Worm (Caenorhabditis elegans) whole organism, L2 larva: ENCODE data around the gene F26D2.14.

Experiments
- F13H6.1 ChIP-seq: sonication (generic microtip); optimal IDR thresholded peaks from 2 replicates; lab custom pipeline; 2016; ENCODE audit warnings: missing genetic modification characterization, missing compliant biosample characterization
- R02D3.7 ChIP-seq: fragments of 150-350 bp; optimal IDR thresholded peaks from 2 replicates; lab custom pipeline; 2014; ENCODE audit warnings: missing biosample characterization, missing genetic modification characterization
- fos-1 ChIP-seq: fragments of 150-350 bp; optimal IDR thresholded peaks from 2 replicates; lab custom pipeline; 2014; ENCODE audit warnings: missing biosample characterization, missing genetic modification characterization
- lin-13 ChIP-seq: fragments of 150-350 bp; optimal IDR thresholded peaks from 2 replicates; lab custom pipeline; 2014; ENCODE audit warnings: missing biosample characterization, missing genetic modification reagents, missing genetic modification characterization
- lsy-2 ChIP-seq, 2 experiments: fragments of 150-350 bp in 1 of 2; sonication (generic microtip) in 1 of 2; optimal IDR thresholded peaks; 2 replicates each; lab custom pipeline; 2014 to 2017; ENCODE audit warnings: missing biosample characterization in 2 of 2, missing genetic modification characterization in 2 of 2
- mab-5 ChIP-seq: fragments of 150-350 bp; optimal IDR thresholded peaks from 2 replicates; lab custom pipeline; 2014; ENCODE audit warnings: missing biosample characterization, missing genetic modification characterization
- nhr-11 ChIP-seq: fragments of 150-350 bp; optimal IDR thresholded peaks from 2 replicates; lab custom pipeline; 2014; ENCODE audit warnings: missing biosample characterization, missing genetic modification characterization
- nhr-25 ChIP-seq: fragments of 150-350 bp; sonication (generic microtip); optimal IDR thresholded peaks from 3 replicates; lab custom pipeline; 2014; ENCODE audit warnings: missing biosample characterization, missing genetic modification characterization
- snpc-4 ChIP-seq: fragments of 150-350 bp; optimal IDR thresholded peaks from 2 replicates; lab custom pipeline; 2014; ENCODE audit warnings: missing biosample characterization, missing genetic modification characterization
- unc-62 ChIP-seq: fragments of 150-350 bp; optimal IDR thresholded peaks from 2 replicates; lab custom pipeline; 2014; ENCODE audit warnings: missing biosample characterization, missing genetic modification reagents, missing genetic modification characterization
- ztf-4 ChIP-seq: fragments of 150-350 bp; optimal IDR thresholded peaks from 2 replicates; lab custom pipeline; 2014; ENCODE audit warnings: missing biosample characterization, missing genetic modification characterization

DNA sequence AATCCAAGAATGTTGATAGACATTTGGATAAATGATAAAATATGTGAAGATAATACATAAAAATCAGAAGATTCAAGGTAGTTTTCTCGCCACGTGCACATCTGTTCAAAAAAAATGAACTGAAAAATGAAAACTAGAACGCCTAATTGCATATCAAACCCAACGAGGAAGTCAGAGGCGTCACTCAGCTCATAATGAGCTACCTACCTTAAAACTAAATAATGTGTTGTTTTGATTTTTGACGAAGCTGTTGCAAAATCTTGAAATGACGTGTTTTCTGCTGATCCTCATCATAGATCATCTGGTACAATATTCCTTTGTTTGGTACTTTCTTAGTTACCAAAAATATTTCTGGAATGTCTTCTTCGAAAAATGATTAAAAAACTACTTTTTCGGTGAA lies 35.3 kb downstream of the F26D2.14 start, which contains the start of gene srh-138:
- TF ChIP-seq nhr-25 (tag; lab: Kevin White, UChicago) (no peak), F13H6.1 (tag; lab: Kevin White, UChicago) (no peak), unc-62 (GFP tag; lab: Kevin White, UChicago) (no peak), nhr-11 (tag; lab: Kevin White, UChicago) (no peak), lin-13 (GFP tag; lab: Kevin White, UChicago) (no peak), R02D3.7 (tag; lab: Kevin White, UChicago) (no peak), fos-1 (tag; lab: Kevin White, UChicago) (no peak), lsy-2 (tag; optimal IDR thresholded peaks at IDR 0.05; lab: Kevin White, UChicago) (no peak), ztf-4 (no peak), snpc-4 (tag; lab: Kevin White, UChicago) (no peak), mab-5 (tag; lab: Kevin White, UChicago) (no peak)
